Fruit fly (Drosophila melanogaster) whole organism, embryonic: ENCODE data around the gene Dscam2.
A peak's percentile ranks its signal among the peaks of the same experiment; 100 is the strongest.

Source experiments
- Adf1 ChIP-seq: fragments of 200-800 bp; sonication (Bioruptor generic); IDR thresholded peaks from 2 replicates; pipeline ENCODE4 v1.3.6; 2022; ENCODE audit warnings: missing biosample characterization, missing genetic modification characterization
- Antp ChIP-seq: fragments of 200-800 bp; sonication (Bioruptor generic); optimal IDR thresholded peaks from 3 replicates; lab custom pipeline; 2016; ENCODE audit warnings: missing biosample characterization, missing genetic modification characterization
- Atf-2 ChIP-seq: fragments of 200-800 bp; sonication (Bioruptor generic); optimal IDR thresholded peaks from 2 replicates; lab custom pipeline; 2016; ENCODE audit warnings: missing biosample characterization, missing genetic modification characterization
- CG1024 ChIP-seq: fragments of 200-800 bp; sonication (Bioruptor generic); IDR thresholded peaks from 2 replicates; pipeline ENCODE4 v1.3.6; 2022; ENCODE audit warnings: missing biosample characterization, missing genetic modification characterization
- CG10267 ChIP-seq: fragments of 200-800 bp; sonication (Bioruptor generic); optimal IDR thresholded peaks from 2 replicates; lab custom pipeline; 2018; ENCODE audit warnings: missing biosample characterization, mild to moderate bottlenecking, missing genetic modification characterization, moderate library complexity
- CG11398 ChIP-seq: fragments of 200-800 bp; sonication (Bioruptor generic); optimal IDR thresholded peaks from 2 replicates; lab custom pipeline; 2016; ENCODE audit warnings: missing biosample characterization, missing genetic modification characterization
- CG13123 ChIP-seq: fragments of 200-800 bp; sonication (Bioruptor generic); optimal IDR thresholded peaks from 2 replicates; lab custom pipeline; 2016; ENCODE audit warnings: missing biosample characterization, missing genetic modification characterization
- CG14965 ChIP-seq: fragments of 200-800 bp; sonication (Bioruptor generic); optimal IDR thresholded peaks from 2 replicates; lab custom pipeline; 2016; ENCODE audit warnings: missing biosample characterization, missing genetic modification characterization, borderline replicate concordance
- CG1603 ChIP-seq: fragments of 200-800 bp; sonication (Bioruptor generic); optimal IDR thresholded peaks from 2 replicates; lab custom pipeline; 2019; ENCODE audit warnings: missing biosample characterization, mild to moderate bottlenecking, missing genetic modification characterization, moderate library complexity
- CG1647 ChIP-seq: fragments of 200-800 bp; sonication (Bioruptor generic); optimal IDR thresholded peaks from 3 replicates; lab custom pipeline; 2016; ENCODE audit warnings: missing biosample characterization, missing genetic modification characterization
- CG16779 ChIP-seq: fragments of 200-800 bp; sonication (Bioruptor generic); IDR thresholded peaks from 2 replicates; pipeline ENCODE4 v1.3.6; 2022; ENCODE audit warnings: missing biosample characterization, missing genetic modification characterization
- CG17186 ChIP-seq: fragments of 200-800 bp; sonication (Bioruptor generic); optimal IDR thresholded peaks from 3 replicates; lab custom pipeline; 2017; ENCODE audit warnings: missing biosample characterization, missing genetic modification reagents, missing genetic modification characterization
- CG17359 ChIP-seq: fragments of 200-800 bp; sonication (Bioruptor generic); optimal IDR thresholded peaks from 3 replicates; lab custom pipeline; 2018; ENCODE audit warnings: missing biosample characterization, mild to moderate bottlenecking, missing genetic modification characterization, moderate library complexity
- CG3065 ChIP-seq: fragments of 200-800 bp; sonication (Bioruptor generic); optimal IDR thresholded peaks from 2 replicates; lab custom pipeline; 2016; ENCODE audit warnings: missing biosample characterization, missing genetic modification characterization
- CG33213 ChIP-seq: fragments of 200-800 bp; sonication (Bioruptor generic); optimal IDR thresholded peaks from 3 replicates; lab custom pipeline; 2016; ENCODE audit warnings: missing biosample characterization, missing genetic modification characterization
- CG4282 ChIP-seq: fragments of 200-800 bp; sonication (Bioruptor generic); optimal IDR thresholded peaks from 2 replicates; lab custom pipeline; 2016; ENCODE audit warnings: missing biosample characterization, missing genetic modification characterization
- CG4328 ChIP-seq: fragments of 200-800 bp; sonication (Bioruptor generic); optimal IDR thresholded peaks from 3 replicates; lab custom pipeline; 2017; ENCODE audit warnings: missing biosample characterization, missing genetic modification reagents, missing genetic modification characterization
- CG5245 ChIP-seq: fragments of 200-800 bp; sonication (Bioruptor generic); optimal IDR thresholded peaks from 3 replicates; lab custom pipeline; 2016; ENCODE audit warnings: missing biosample characterization, missing genetic modification characterization
- CG8290 ChIP-seq, 3 experiments: fragments of 200-800 bp; sonication (Bioruptor generic); optimal IDR thresholded peaks; 2 replicates each; lab custom pipeline; 2016 to 2019; ENCODE audit warnings: missing biosample characterization in 3 of 3, missing genetic modification characterization in 3 of 3, mild to moderate bottlenecking in 2 of 3, moderate library complexity in 1 of 3
- CTCF ChIP-seq: fragments of 200-800 bp; sonication (Bioruptor generic); optimal IDR thresholded peaks from 2 replicates; lab custom pipeline; 2017; ENCODE audit warnings: missing biosample characterization, mild to moderate bottlenecking, missing genetic modification characterization, moderate library complexity
- Dip2 ChIP-seq: fragments of 200-800 bp; sonication (Bioruptor generic); IDR thresholded peaks from 2 replicates; pipeline ENCODE4 v1.3.6; 2022; ENCODE audit warnings: missing biosample characterization, missing genetic modification characterization
- Doc2 ChIP-seq: fragments of 200-800 bp; sonication (Bioruptor generic); IDR thresholded peaks from 2 replicates; pipeline ENCODE4 v1.3.6; 2022; ENCODE audit warnings: missing biosample characterization, missing genetic modification characterization
- GATAe ChIP-seq: fragments of 200-800 bp; sonication (Bioruptor generic); conservative IDR thresholded peaks from 2 replicates; pipeline ENCODE4 v1.3.6; 2022; ENCODE audit warnings: missing biosample characterization, missing genetic modification characterization
- Hr39 ChIP-seq: fragments of >200 bp; optimal IDR thresholded peaks from 2 replicates; lab custom pipeline; 2017
- Jarid2 ChIP-seq: fragments of 200-800 bp; sonication (Bioruptor generic); optimal IDR thresholded peaks from 3 replicates; lab custom pipeline; 2017; ENCODE audit warnings: mild to moderate bottlenecking, missing biosample characterization, missing genetic modification reagents, missing genetic modification characterization
- Med ChIP-seq: fragments of 200-800 bp; sonication (Bioruptor generic); peaks from one replicate; lab custom pipeline; 2016; ENCODE audit warnings: missing biosample characterization, missing genetic modification characterization, mild to moderate bottlenecking, inconsistent platforms, moderate library complexity
- Meics ChIP-seq: fragments of 200-800 bp; sonication (Bioruptor generic); optimal IDR thresholded peaks from 2 replicates; lab custom pipeline; 2017; ENCODE audit warnings: missing biosample characterization, mild to moderate bottlenecking, missing genetic modification characterization
- Ptx1 ChIP-seq: fragments of 200-800 bp; sonication (Bioruptor generic); IDR thresholded peaks from 2 replicates; pipeline ENCODE4 v1.3.6; 2022; ENCODE audit warnings: missing biosample characterization, missing genetic modification characterization
- Ravus ChIP-seq: fragments of 200-800 bp; sonication (Bioruptor generic); IDR thresholded peaks from 2 replicates; pipeline ENCODE4 v1.3.6; 2022; ENCODE audit warnings: missing biosample characterization, missing genetic modification characterization
- aop ChIP-seq: fragments of 200-800 bp; sonication (Bioruptor generic); IDR thresholded peaks from 2 replicates; pipeline ENCODE4 v1.3.6; 2022; ENCODE audit warnings: missing biosample characterization, missing genetic modification characterization
- ap ChIP-seq: fragments of 200-800 bp; sonication (Bioruptor generic); IDR thresholded peaks from 2 replicates; pipeline ENCODE4 v1.3.6; 2022; ENCODE audit warnings: missing biosample characterization, missing genetic modification characterization
- ato ChIP-seq: fragments of 200-800 bp; sonication (Bioruptor generic); IDR thresholded peaks from 2 replicates; pipeline ENCODE4 v1.3.6; 2022; ENCODE audit warnings: missing biosample characterization, missing genetic modification characterization; ENCODE audit not compliant: partially characterized antibody
- bigmax ChIP-seq: fragments of 200-800 bp; sonication (Bioruptor generic); optimal IDR thresholded peaks from 2 replicates; lab custom pipeline; 2018; ENCODE audit warnings: missing biosample characterization, mild to moderate bottlenecking, missing genetic modification characterization
- dati ChIP-seq: fragments of 200-800 bp; sonication (Bioruptor generic); IDR thresholded peaks from 2 replicates; pipeline ENCODE4 v1.3.6; 2022; ENCODE audit warnings: missing biosample characterization, missing genetic modification characterization
- fd64A ChIP-seq: fragments of 200-800 bp; sonication (Bioruptor generic); optimal IDR thresholded peaks from 3 replicates; lab custom pipeline; 2018; ENCODE audit warnings: missing biosample characterization, mild to moderate bottlenecking, missing genetic modification characterization
- ftz-f1 ChIP-seq: fragments of 200-800 bp; sonication (Bioruptor generic); optimal IDR thresholded peaks from 2 replicates; lab custom pipeline; 2016; ENCODE audit warnings: missing biosample characterization, missing genetic modification characterization
- ind ChIP-seq: fragments of 200-800 bp; sonication (Bioruptor generic); optimal IDR thresholded peaks from 3 replicates; lab custom pipeline; 2016; ENCODE audit warnings: missing biosample characterization, missing genetic modification characterization
- kay ChIP-seq: fragments of 200-800 bp; sonication (Bioruptor generic); optimal IDR thresholded peaks from 2 replicates; lab custom pipeline; 2016; ENCODE audit warnings: missing biosample characterization, missing genetic modification characterization
- pan ChIP-seq, 4 experiments: fragments of >200 bp in 3 of 4; fragments of 200-800 bp in 1 of 4; sonication (Bioruptor generic) in 1 of 4; optimal IDR thresholded peaks in 3 of 4; IDR thresholded peaks in 1 of 4; 2 replicates each; pipeline versions ENCODE4 v1.3.6 to Lab custom; 2017 to 2022; ENCODE audit warnings: missing biosample characterization in 2 of 4, missing genetic modification characterization in 2 of 4, mixed read lengths in 1 of 4
- pfk ChIP-seq: fragments of 200-800 bp; sonication (Bioruptor generic); optimal IDR thresholded peaks from 2 replicates; lab custom pipeline; 2018; ENCODE audit warnings: missing biosample characterization, mild to moderate bottlenecking, missing genetic modification characterization, moderate library complexity
- prd ChIP-seq, 3 experiments: fragments of >200 bp in 2 of 3; fragments of 200-800 bp in 1 of 3; sonication (Bioruptor generic) in 1 of 3; optimal IDR thresholded peaks in 2 of 3; IDR thresholded peaks in 1 of 3; 2 replicates in 2 of 3; 3 replicates in 1 of 3; pipeline versions ENCODE4 v1.3.6 to Lab custom; 2017 to 2022; ENCODE audit warnings: missing biosample characterization in 1 of 3, missing genetic modification characterization in 1 of 3
- sens ChIP-seq: fragments of 200-800 bp; sonication (Bioruptor generic); peaks from one replicate; lab custom pipeline; 2016; ENCODE audit warnings: missing biosample characterization, missing genetic modification characterization
- seq ChIP-seq: fragments of 200-800 bp; sonication (Bioruptor generic); IDR thresholded peaks from 2 replicates; pipeline ENCODE4 v1.3.6; 2022; ENCODE audit warnings: missing biosample characterization, missing genetic modification characterization
- sima ChIP-seq: fragments of 200-800 bp; sonication (Bioruptor generic); optimal IDR thresholded peaks from 2 replicates; lab custom pipeline; 2016; ENCODE audit warnings: missing biosample characterization, missing genetic modification characterization
- sisA ChIP-seq: fragments of 200-800 bp; sonication (Bioruptor generic); IDR thresholded peaks from 2 replicates; pipeline ENCODE4 v1.3.6; 2022; ENCODE audit warnings: missing biosample characterization, missing genetic modification characterization
- slou ChIP-seq: fragments of 200-800 bp; sonication (Bioruptor generic); optimal IDR thresholded peaks from 3 replicates; lab custom pipeline; 2016; ENCODE audit warnings: missing biosample characterization, missing genetic modification characterization
- so ChIP-seq: fragments of 200-800 bp; sonication (Bioruptor generic); IDR thresholded peaks from 3 replicates; pipeline ENCODE4 v1.3.6; 2022; ENCODE audit warnings: missing biosample characterization, missing genetic modification characterization
- sob ChIP-seq: fragments of 200-800 bp; sonication (Bioruptor generic); IDR thresholded peaks from 2 replicates; pipeline ENCODE4 v1.3.6; 2022; ENCODE audit warnings: missing biosample characterization, missing genetic modification characterization
- sr ChIP-seq: fragments of 200-800 bp; sonication (Bioruptor generic); IDR thresholded peaks from 3 replicates; pipeline ENCODE4 v1.3.6; 2022; ENCODE audit warnings: missing biosample characterization, missing genetic modification characterization
- sug ChIP-seq: fragments of 200-800 bp; optimal IDR thresholded peaks from 2 replicates; lab custom pipeline; 2019; ENCODE audit warnings: missing biosample characterization, mild to moderate bottlenecking, missing genetic modification characterization, moderate library complexity
- tin ChIP-seq: fragments of 200-800 bp; sonication (Bioruptor generic); optimal IDR thresholded peaks from 3 replicates; lab custom pipeline; 2016; ENCODE audit warnings: missing biosample characterization, missing genetic modification characterization
- tll ChIP-seq, 2 experiments: fragments of 200-800 bp in 1 of 2; fragments of >200 bp in 1 of 2; sonication (Bioruptor generic) in 1 of 2; optimal IDR thresholded peaks; 2 replicates each; lab custom pipeline; 2017 to 2019; ENCODE audit warnings: missing biosample characterization in 2 of 2, missing genetic modification characterization in 2 of 2, mild to moderate bottlenecking in 1 of 2, moderate library complexity in 1 of 2
- wor ChIP-seq: fragments of 200-800 bp; sonication (Bioruptor generic); IDR thresholded peaks from 2 replicates; pipeline ENCODE4 v1.3.6; 2022; ENCODE audit warnings: missing biosample characterization, missing genetic modification characterization

Gene Dscam2

DNA sequence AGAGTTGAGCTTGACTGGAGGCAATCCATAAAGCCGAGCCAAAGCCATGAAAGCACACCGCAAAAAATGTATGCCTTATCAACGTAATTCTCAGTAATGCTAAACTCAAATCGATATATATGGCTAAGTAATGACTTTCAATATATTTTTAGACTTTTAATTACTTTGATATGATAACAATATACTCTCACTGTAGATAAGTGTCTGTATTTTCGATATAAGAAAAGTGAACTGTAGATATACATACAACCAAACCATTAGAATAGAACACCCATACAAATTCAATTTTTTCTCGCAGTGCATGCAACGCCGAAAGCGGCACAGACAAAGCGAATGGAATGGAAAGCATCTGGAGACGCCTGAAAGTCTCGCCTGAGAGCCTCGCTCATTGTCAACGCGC is 36.1 kb downstream of the Dscam2 start (continued):
- TF ChIP-seq kay (GFP tag; lab: Kevin White, UChicago) (no peak), slou (GFP tag; lab: Kevin White, UChicago) (no peak), ato (GFP tag; lab: Robert Waterston, UW) (no peak), Med (peak; percentile 20), CG8290 (GFP tag; optimal IDR thresholded peaks at IDR 0.05; lab: Kevin White, UChicago) (no peak), CG8290 (tag; optimal IDR thresholded peaks at IDR 0.05; lab: Kevin White, UChicago) (no peak), Dip2 (GFP tag; lab: Robert Waterston, UW) (no peak), Hr39 (lab: Kevin White, UChicago) (no peak), Meics (GFP tag; lab: Kevin White, UChicago) (no peak), CG11398 (no peak), CG3065 (no peak), seq (GFP tag; lab: Robert Waterston, UW) (no peak), CG5245 (GFP tag; lab: Kevin White, UChicago) (no peak), CG4328 (no peak), fd64A (GFP tag; lab: Kevin White, UChicago) (no peak), CG1024 (GFP tag; lab: Robert Waterston, UW) (no peak), ap (no peak), sima (no peak), Atf-2 (GFP tag; lab: Kevin White, UChicago) (no peak), ftz-f1 (GFP tag; lab: Kevin White, UChicago) (no peak), tin (GFP tag; lab: Kevin White, UChicago) (no peak), Ravus (no peak), sr (no peak), aop (no peak), pfk (no peak), CG13123 (GFP tag; lab: Kevin White, UChicago) (no peak), Adf1 (no peak), sug (tag; lab: Kevin White, UChicago) (no peak), tll (GFP tag; optimal IDR thresholded peaks at IDR 0.05; lab: Kevin White, UChicago) (no peak), CG16779 (GFP tag; lab: Robert Waterston, UW) (no peak), Antp (GFP tag; lab: Kevin White, UChicago) (no peak), Ptx1 (GFP tag; lab: Robert Waterston, UW) (no peak), CG17186 (GFP tag; lab: Kevin White, UChicago) (no peak), CG33213 (no peak), sens (GFP tag; lab: Kevin White, UChicago) (peak; percentile 76), sob (GFP tag; lab: Robert Waterston, UW) (no peak), pan (optimal IDR thresholded peaks at IDR 0.05; lab: Kevin White, UChicago) (no peak), pan (GFP tag; optimal IDR thresholded peaks at IDR 0.05 in 1 of 2, IDR thresholded peaks at IDR 0.05 in 1 of 2) (no peak), CG10267 (no peak), ind (GFP tag; lab: Kevin White, UChicago) (no peak), Doc2 (GFP tag; lab: Robert Waterston, UW) (no peak), sisA (GFP tag; lab: Robert Waterston, UW) (no peak), wor (GFP tag; lab: Robert Waterston, UW) (no peak), Jarid2 (GFP tag; lab: Kevin White, UChicago) (no peak), prd (optimal IDR thresholded peaks at IDR 0.05; lab: Kevin White, UChicago) (no peak), prd (GFP tag; IDR thresholded peaks at IDR 0.05; lab: Robert Waterston, UW) (no peak), CG14965 (GFP tag; lab: Kevin White, UChicago) (no peak), CG4282 (GFP tag; lab: Kevin White, UChicago) (no peak), GATAe (GFP tag; lab: Robert Waterston, UW) (no peak), CG1603 (peak; percentile 8), dati (GFP tag; lab: Robert Waterston, UW) (no peak), CG1647 (GFP tag; lab: Kevin White, UChicago) (no peak), CTCF (no peak), CG17359 (tag; lab: Kevin White, UChicago) (peak; percentile 1), bigmax (GFP tag; lab: Kevin White, UChicago) (no peak), so (GFP tag; lab: Robert Waterston, UW) (no peak)
